Worm (Caenorhabditis elegans): ENCODE measurements around the gene C50C3.19.
A peak's percentile ranks its signal among the peaks of the same experiment; 100 is the strongest.

Gene C50C3.19

DNA sequence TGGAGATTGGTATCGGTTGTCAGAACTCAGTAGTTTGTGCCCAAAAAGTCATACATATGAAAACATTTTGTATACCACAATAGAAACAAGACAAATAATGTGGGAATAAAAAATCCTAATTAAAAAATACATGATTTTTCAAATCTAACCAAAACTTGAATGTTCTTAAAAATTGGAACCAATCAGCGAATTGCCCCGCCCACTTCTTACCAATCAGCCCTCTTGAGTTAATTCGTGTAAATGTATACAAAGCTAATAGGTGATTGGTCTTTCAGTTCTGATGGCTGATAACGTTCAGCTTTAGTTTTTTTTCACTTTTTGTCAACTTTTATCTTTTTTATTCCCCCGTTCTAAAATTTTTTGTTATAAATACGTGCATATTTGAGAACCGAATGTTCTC is 15.3 kb upstream of the C50C3.19 start:
- TF ChIP-seq W03F9.2 (tag; optimal IDR thresholded peaks at IDR 0.05): no peak
- TF ChIP-seq dao-5 (tag; optimal IDR thresholded peaks at IDR 0.05): no peak
- no peak for TF ChIP-seq him-1 (tag; optimal IDR thresholded peaks at IDR 0.05)

DNA sequence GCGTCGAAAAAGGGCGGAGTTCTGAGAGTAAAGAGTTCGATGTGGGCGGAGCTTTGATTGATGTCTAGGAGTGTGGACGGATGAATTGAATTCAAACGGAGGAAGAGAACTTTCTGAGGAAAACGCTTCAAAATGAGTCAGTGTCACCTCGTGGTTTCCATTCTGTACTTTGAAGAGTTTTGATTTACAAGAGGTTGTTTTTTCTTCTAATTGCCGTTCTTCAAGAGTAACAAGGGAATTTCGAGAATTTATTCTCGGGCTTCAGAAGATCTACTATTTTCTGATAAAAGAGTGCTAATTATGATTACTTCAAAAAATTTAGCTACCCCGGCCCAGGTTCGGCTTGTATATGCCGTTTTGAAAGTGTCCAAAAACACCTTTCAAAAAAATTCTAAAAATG is 14.3 kb upstream of the C50C3.19 start, which contains the start of gene C50C3.12:
Gene C50C3.12, plus strand, starts transcription at position 301 of the 400 bp plus-strand sequence.
- TF ChIP-seq W03F9.2 (tag; optimal IDR thresholded peaks at IDR 0.05) (no peak), him-1 (tag; optimal IDR thresholded peaks at IDR 0.05) (no peak), dao-5 (tag; optimal IDR thresholded peaks at IDR 0.05) (no peak)

DNA sequence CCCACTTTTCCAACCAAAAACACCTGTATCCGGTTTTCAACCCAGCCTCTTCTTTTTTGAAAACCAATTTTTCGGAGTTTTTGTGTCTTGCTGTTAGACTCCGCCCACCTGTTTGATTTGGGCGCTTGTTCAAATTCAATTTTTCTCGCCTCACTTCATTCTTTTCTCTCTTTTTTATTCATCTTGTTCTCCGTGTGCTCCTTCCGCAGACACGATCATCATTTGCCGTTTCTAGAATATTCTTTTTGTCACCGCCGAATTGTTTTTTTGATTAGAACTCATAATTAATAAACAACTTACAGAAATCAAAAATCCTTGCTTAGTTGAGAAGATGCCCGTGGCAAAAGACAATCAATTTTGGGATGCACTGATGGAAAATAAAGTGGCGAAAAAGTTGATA is 11.7 kb upstream of the C50C3.19 start, which contains the start of gene C50C3.5:
Gene C50C3.5, plus strand, starts transcription at position 301 of the 400 bp plus-strand sequence.
- TF ChIP-seq dao-5 (tag; optimal IDR thresholded peaks at IDR 0.05) (no peak), him-1 (tag; optimal IDR thresholded peaks at IDR 0.05) (no peak), W03F9.2 (tag; optimal IDR thresholded peaks at IDR 0.05) (no peak)

DNA sequence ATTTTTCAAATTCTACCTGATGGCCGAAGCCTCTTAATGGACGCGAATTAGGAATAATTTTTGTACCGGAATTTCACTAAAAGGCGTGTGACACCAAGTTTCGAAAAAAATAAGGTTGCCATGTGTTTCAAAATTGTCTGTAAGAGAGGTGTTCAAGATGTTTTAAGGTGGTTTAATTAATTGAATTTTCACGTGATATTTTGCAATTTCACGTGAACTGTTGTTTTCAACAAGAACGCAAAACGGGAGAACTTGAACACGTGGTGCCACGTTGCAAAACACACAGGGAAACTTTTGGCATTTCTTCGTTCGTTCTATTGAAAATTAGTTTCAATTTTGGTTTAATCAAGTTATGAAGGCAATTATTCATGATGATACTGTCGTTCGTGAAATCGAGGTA is 9.0 kb upstream of the C50C3.19 start, which contains the start of gene spc-2:
Gene spc-2, plus strand, starts transcription at position 301 of the 400 bp plus-strand sequence.
- no peak for TF ChIP-seq him-1 (tag; optimal IDR thresholded peaks at IDR 0.05)
- TF ChIP-seq dao-5 (tag; optimal IDR thresholded peaks at IDR 0.05): no peak
- TF ChIP-seq W03F9.2 (tag; optimal IDR thresholded peaks at IDR 0.05): no peak

DNA sequence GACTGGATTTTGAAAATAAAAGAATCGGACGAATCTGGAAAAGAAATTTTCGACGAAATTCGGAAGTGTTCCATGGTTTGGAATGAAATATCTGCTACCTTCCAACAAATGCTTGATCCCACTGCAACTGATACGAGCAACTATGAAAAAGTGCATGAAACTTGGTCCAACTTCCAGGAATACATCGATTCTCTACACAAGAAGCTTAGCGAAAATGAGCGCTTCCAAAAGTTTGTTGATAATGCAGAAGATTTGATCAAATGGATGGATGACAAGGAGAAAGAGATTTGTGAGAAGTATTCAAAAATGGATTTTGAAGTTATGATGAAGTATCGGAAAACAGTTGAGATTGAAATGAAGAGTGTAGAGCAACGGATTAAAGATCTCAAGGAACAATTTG is 8.0 kb upstream of the C50C3.19 start:
- TF ChIP-seq W03F9.2 (tag; optimal IDR thresholded peaks at IDR 0.05) (no peak), him-1 (tag; optimal IDR thresholded peaks at IDR 0.05) (no peak), dao-5 (tag; optimal IDR thresholded peaks at IDR 0.05) (no peak)

DNA sequence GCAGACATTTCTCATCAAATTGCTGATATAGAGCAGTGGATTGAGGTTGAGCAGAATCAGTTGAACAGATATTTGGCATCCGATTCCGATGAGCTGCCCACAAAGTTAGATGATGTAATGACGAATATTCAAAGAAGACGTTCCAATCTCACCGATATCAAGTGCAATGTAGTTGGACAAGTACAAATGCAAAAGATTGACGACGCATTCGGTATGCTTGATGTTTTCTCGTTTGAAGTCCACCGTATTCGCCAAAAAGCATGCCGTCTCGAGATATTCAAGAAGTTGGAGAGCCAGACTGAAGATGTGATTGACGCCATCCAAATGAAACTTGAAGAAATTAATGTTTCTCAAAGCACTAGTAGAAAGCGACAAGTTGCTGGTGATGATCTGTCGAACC is 5.5 kb upstream of the C50C3.19 start:
- no peak for TF ChIP-seq dao-5 (tag; optimal IDR thresholded peaks at IDR 0.05)

DNA sequence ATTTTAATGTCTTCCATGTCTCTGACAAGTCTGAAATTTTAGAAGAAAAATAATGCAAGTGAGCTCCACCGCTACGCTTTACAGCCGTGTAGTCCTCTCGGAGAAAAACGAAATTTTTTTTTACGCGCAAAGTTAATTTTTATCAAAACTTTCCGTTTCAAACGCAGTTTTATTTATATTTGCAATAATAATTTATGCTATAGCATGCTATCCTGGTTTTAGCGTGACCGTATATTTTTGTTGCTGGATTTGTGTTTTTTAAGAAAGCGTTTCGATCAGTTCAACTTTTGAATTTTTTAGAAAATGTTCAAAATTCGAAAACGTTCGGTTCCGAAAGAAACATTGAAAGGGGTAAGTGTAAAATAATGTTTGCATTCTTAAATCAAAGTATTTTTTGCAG is 1.1 kb downstream of the C50C3.19 start, which contains the start of gene C50C3.1:
Gene C50C3.1, plus strand, starts transcription at position 301 of the 400 bp plus-strand sequence.
- TF ChIP-seq W03F9.2 (tag; optimal IDR thresholded peaks at IDR 0.05): no peak
- no peak for TF ChIP-seq him-1 (tag; optimal IDR thresholded peaks at IDR 0.05)
- no peak for TF ChIP-seq dao-5 (tag; optimal IDR thresholded peaks at IDR 0.05)

DNA sequence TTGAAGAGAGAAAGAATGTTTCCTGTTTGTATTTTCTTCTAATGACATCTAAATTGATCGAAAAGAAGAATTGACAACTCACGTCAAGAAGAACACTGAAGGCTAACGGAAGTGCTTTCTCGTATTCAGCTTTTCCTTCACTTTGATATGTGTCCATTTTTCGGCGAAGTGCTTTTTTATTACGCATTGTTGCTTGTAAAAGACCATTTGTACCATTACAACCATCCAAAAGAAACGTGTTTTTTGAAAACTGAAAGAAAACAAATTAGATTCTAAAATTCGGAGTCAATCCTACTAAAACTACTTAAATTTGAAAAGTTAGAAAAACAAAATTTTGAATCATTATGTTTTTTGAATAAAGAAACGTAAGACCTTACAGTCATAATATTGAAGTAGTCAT is 8.5 kb downstream of the C50C3.19 start:
- TF ChIP-seq dao-5 (tag; optimal IDR thresholded peaks at IDR 0.05) (no peak), him-1 (tag; optimal IDR thresholded peaks at IDR 0.05) (no peak), W03F9.2 (tag; optimal IDR thresholded peaks at IDR 0.05) (no peak)

DNA sequence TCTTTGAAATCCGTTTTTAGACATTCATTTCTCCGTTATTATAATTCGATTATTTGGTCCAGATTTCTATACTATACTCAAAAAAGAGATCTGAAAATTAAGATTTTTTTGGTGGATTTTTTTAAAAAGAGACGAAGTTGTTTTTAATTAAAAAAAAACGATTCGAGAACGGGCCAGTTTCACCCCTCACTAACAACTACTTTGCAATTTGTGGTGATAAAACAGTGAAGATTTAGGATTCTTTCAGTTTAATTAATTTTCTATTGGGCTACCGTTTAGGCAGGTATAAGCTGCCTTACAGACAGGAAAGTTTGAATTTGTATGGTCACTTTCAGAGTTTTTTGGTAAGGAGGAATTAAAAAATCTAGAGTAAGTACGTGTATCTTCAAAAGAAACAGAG is 10.5 kb downstream of the C50C3.19 start, which contains the start of gene unc-36:
Gene unc-36, minus strand, starts transcription at position 101 of the 400 bp plus-strand sequence.
- TF ChIP-seq dao-5 (tag; optimal IDR thresholded peaks at IDR 0.05) (no peak), W03F9.2 (tag; optimal IDR thresholded peaks at IDR 0.05) (no peak), him-1 (tag; optimal IDR thresholded peaks at IDR 0.05) (no peak)

DNA sequence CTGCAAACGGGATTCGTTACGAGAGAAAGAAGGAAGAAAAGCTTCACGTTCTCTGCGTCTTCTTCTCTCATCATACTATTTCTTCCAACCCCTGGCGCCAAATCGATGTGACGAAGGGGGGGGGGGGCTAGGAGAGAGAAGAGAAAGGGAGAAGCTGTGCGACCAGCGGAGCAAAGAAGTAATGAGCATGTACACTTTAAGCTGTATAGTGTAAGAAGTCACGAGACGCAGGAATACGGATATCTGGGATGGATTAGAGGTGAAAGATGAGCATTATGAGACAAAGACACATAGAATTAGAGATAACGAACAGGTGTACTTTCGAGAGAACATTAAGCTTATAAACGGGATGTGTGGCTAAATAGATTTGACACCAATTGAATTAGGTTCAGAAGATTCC is 11.2 kb downstream of the C50C3.19 start:
- peak; percentile 42 for TF ChIP-seq him-1 (tag; optimal IDR thresholded peaks at IDR 0.05)
- peak; percentile 25 for TF ChIP-seq W03F9.2 (tag; optimal IDR thresholded peaks at IDR 0.05)
- TF ChIP-seq dao-5 (tag; optimal IDR thresholded peaks at IDR 0.05): no peak

DNA sequence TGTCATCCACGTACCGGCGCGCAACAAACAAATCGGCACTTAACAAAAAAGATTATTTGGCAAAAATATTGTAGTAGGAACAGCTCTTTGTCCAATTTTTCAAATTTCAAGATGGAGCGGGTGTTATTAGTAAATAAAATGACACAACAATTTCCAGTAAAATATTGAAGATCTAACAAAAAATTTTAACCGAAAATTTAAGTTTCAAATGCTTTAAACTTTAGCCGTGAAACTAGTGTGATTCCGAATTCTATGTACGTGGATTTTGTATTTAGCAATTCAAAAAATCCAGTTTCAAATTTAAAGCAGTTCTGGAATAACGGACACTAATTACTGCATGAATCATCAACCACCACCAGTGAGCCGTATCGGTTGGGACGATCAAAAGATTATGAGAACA is 12.1 kb downstream of the C50C3.19 start, which contains the start of gene snb-5:
Gene snb-5, plus strand, starts transcription at position 301 of the 400 bp plus-strand sequence.
- TF ChIP-seq him-1 (tag; optimal IDR thresholded peaks at IDR 0.05) (no peak), dao-5 (tag; optimal IDR thresholded peaks at IDR 0.05) (no peak), W03F9.2 (tag; optimal IDR thresholded peaks at IDR 0.05) (no peak)

DNA sequence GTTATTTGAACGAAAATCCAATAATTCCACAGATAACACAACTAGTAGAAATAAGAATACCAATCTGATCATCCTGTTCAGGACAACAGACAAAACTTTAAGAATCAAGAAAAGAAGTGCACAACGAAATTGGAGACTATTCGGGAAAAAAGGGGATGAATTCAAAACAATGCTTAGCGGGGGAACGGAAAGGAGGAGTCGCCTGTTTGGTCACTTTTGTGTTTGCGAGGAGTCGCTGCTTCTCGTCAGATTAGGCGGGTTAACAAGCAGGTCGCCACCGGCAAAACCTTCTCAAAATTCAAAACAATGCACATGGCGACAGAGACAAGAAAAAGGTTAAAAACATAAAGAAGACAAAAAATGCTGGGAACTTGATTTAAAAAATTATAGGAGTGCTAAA is 19.2 kb downstream of the C50C3.19 start, which contains the start of gene C30A5.10:
Gene C30A5.10, minus strand, starts transcription at position 101 of the 400 bp plus-strand sequence.
- TF ChIP-seq him-1 (tag; optimal IDR thresholded peaks at IDR 0.05) (no peak), W03F9.2 (tag; optimal IDR thresholded peaks at IDR 0.05) (no peak), dao-5 (tag; optimal IDR thresholded peaks at IDR 0.05) (no peak)

DNA sequence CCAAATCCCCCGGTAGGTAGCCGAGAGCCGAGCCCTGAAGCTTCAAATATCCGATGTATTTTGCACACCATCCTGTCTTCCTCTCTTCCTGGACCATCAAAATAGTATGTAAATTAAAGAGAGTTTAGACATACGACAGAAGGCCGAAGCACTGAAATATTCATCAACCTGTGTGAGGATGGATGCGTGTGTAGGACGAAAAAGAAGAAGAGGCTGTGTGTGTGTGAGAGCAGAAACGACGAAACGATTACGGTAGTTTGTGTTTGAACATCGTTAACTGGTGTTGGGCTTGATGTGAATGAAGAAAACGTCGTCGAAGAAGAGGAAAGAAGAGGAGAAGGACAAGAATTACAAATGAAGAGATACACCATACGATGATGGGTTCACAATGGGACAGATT is 21.0 kb downstream of the C50C3.19 start:
- TF ChIP-seq him-1 (tag; optimal IDR thresholded peaks at IDR 0.05) (no peak), dao-5 (tag; optimal IDR thresholded peaks at IDR 0.05) (no peak), W03F9.2 (tag; optimal IDR thresholded peaks at IDR 0.05) (no peak)

DNA sequence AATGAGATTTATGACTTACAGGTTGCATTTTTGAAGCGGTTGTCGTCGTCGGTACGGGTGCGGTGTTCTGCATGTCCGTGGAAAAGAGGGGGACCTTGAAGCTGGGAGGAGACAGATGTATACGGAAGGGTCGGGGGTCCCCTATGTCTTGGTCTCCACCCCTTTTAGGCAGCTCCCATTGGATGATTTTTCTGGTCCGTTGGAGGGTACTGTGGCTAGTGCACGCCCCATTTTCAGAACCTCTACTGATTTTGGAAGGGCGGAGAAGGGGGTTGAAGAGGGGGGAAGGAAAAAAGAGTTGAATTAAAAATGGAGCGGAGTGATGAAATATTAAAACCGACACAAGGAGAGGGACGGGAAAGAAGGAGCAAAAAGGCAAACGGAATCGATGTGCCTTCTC is 25.6 kb downstream of the C50C3.19 start, which contains the start of gene unc-86:
Gene unc-86, minus strand, starts transcription at position 113 of the 400 bp plus-strand sequence.
- TF ChIP-seq him-1 (tag; optimal IDR thresholded peaks at IDR 0.05) (no peak), W03F9.2 (tag; optimal IDR thresholded peaks at IDR 0.05) (no peak), dao-5 (tag; optimal IDR thresholded peaks at IDR 0.05) (no peak)

DNA sequence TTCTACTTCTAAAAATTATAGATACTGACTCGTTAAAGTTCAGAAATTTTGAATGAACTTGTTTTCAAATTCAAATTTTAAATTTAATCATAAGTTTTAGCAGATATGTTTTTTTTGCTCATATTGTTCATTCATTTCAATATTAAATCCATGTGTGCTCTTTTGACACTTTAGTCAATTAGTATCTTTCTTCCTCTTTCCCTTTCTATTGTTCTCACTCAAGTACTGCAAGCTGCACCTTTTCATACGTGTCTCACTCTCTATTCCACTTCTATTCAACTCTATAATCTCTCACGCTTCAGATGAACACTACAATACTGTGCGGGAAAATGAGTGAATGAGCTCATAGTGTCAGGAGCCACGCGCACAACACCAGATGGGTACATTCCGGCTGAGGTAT is 27.3 kb downstream of the C50C3.19 start, which contains the start of gene C30A5.16:
Gene C30A5.16, plus strand, starts transcription at position 301 of the 400 bp plus-strand sequence.
- TF ChIP-seq him-1 (tag; optimal IDR thresholded peaks at IDR 0.05) (no peak), dao-5 (tag; optimal IDR thresholded peaks at IDR 0.05) (no peak), W03F9.2 (tag; optimal IDR thresholded peaks at IDR 0.05) (no peak)
